Fruit fly (Drosophila melanogaster): ENCODE measurements around the gene CG12071.

Gene CG12071

dm6 chr3R:30912402-30912801, 31.6 kb upstream of the CG12071 start, which contains the start of gene Ptx1 (continued):
- no peak for TF ChIP-seq CG8281 (tag; optimal IDR thresholded peaks at IDR 0.05)
- no peak for TF ChIP-seq trem (tag; optimal IDR thresholded peaks at IDR 0.05)
- no peak for TF ChIP-seq da (GFP tag; optimal IDR thresholded peaks at IDR 0.05)
- TF ChIP-seq odd (GFP tag; optimal IDR thresholded peaks at IDR 0.05), result no peak
- TF ChIP-seq Eip74EF (GFP tag; optimal IDR thresholded peaks at IDR 0.05), result no peak
- no peak for TF ChIP-seq H2.0 (GFP tag; IDR thresholded peaks at IDR 0.05)
- TF ChIP-seq CG2120 (GFP tag; optimal IDR thresholded peaks at IDR 0.05), result no peak
- TF ChIP-seq tna (GFP tag; IDR thresholded peaks at IDR 0.05; ENCODE audit: partially characterized antibody), result peak; percentile 66
- TF ChIP-seq CG8924 (tag; optimal IDR thresholded peaks at IDR 0.05), result no peak
- TF ChIP-seq ewg (GFP tag; optimal IDR thresholded peaks at IDR 0.05), result peak; percentile 89
- no peak for TF ChIP-seq lbe (GFP tag; optimal IDR thresholded peaks at IDR 0.05)
- TF ChIP-seq CG12299 (tag; optimal IDR thresholded peaks at IDR 0.05), result no peak
- TF ChIP-seq CG13296 (GFP tag; optimal IDR thresholded peaks at IDR 0.05), result no peak
- no peak for TF ChIP-seq Sry-δ (GFP tag; optimal IDR thresholded peaks at IDR 0.05)
- TF ChIP-seq YL-1 (GFP tag; optimal IDR thresholded peaks at IDR 0.05), result no peak
- peak; percentile 76 for TF ChIP-seq Adf1 (GFP tag; IDR thresholded peaks at IDR 0.05)
- peak; percentile 31; the same call in 1 of the 3 replicates for TF ChIP-seq ci (GFP tag; IDR thresholded peaks at IDR 0.05)
- TF ChIP-seq Side (GFP tag; optimal IDR thresholded peaks at IDR 0.05), result peak; percentile 20
- peak; percentile 1 for TF ChIP-seq Abd-B (GFP tag; optimal IDR thresholded peaks at IDR 0.05)
- TF ChIP-seq kni (GFP tag; optimal IDR thresholded peaks at IDR 0.05), result peak; percentile 5
- no peak for TF ChIP-seq CG12659 (GFP tag; optimal IDR thresholded peaks at IDR 0.05)
- TF ChIP-seq CG9876 (GFP tag; optimal IDR thresholded peaks at IDR 0.05), result peak; percentile 9
- no peak for TF ChIP-seq ken (GFP tag; IDR thresholded peaks at IDR 0.05)
- no peak for TF ChIP-seq Blimp-1 (GFP tag; optimal IDR thresholded peaks at IDR 0.05)
- no peak for TF ChIP-seq CHES-1-like (GFP tag; optimal IDR thresholded peaks at IDR 0.05)
- TF ChIP-seq BEAF-32 (GFP tag; optimal IDR thresholded peaks at IDR 0.05), result no peak
- no peak for TF ChIP-seq CG7271 (tag; optimal IDR thresholded peaks at IDR 0.05)
- TF ChIP-seq Hmx (GFP tag; optimal IDR thresholded peaks at IDR 0.05), result no peak
- TF ChIP-seq esg (GFP tag; conservative IDR thresholded peaks at IDR 0.05), result no peak
- TF ChIP-seq CG6175 (GFP tag; IDR thresholded peaks at IDR 0.05), result no peak
- no peak for TF ChIP-seq CG2129 (GFP tag; IDR thresholded peaks at IDR 0.05; ENCODE audit: partially characterized antibody)
- TF ChIP-seq sisA (GFP tag; IDR thresholded peaks at IDR 0.05), result no peak
- no peak for TF ChIP-seq CG43689 (GFP tag; IDR thresholded peaks at IDR 0.05)
- no peak for TF ChIP-seq CG13123 (GFP tag; optimal IDR thresholded peaks at IDR 0.05)
- no peak for TF ChIP-seq danr (GFP tag; IDR thresholded peaks at IDR 0.05)
- TF ChIP-seq yki (optimal IDR thresholded peaks at IDR 0.05), result peak; percentile 74
- no peak for TF ChIP-seq NK7.1 (GFP tag; optimal IDR thresholded peaks at IDR 0.05)
- TF ChIP-seq lov (optimal IDR thresholded peaks at IDR 0.05), result no peak
- TF ChIP-seq lov (GFP tag; IDR thresholded peaks at IDR 0.05), result no peak
- TF ChIP-seq CG15011 (GFP tag; optimal IDR thresholded peaks at IDR 0.05), result no peak
- TF ChIP-seq BtbVII (GFP tag; optimal IDR thresholded peaks at IDR 0.05), result no peak
- no peak for TF ChIP-seq NFAT (GFP tag; IDR thresholded peaks at IDR 0.05)
- TF ChIP-seq CG3281 (GFP tag; optimal IDR thresholded peaks at IDR 0.05), result no peak
- no peak for TF ChIP-seq ham (GFP tag; IDR thresholded peaks at IDR 0.05)
- no peak for TF ChIP-seq Dip3 (GFP tag; optimal IDR thresholded peaks at IDR 0.05)
- no peak for TF ChIP-seq Tbp (GFP tag; optimal IDR thresholded peaks at IDR 0.05)
- no peak for TF ChIP-seq fd64A (GFP tag; optimal IDR thresholded peaks at IDR 0.05)
- no peak for TF ChIP-seq CG7987 (GFP tag; optimal IDR thresholded peaks at IDR 0.05)
- peak; percentile 55; the same call in 2 of the 3 replicates for TF ChIP-seq knrl (GFP tag; IDR thresholded peaks at IDR 0.05; ENCODE audit: partially characterized antibody)
- no peak for TF ChIP-seq otp (GFP tag; IDR thresholded peaks at IDR 0.05)
- TF ChIP-seq Gug (GFP tag; IDR thresholded peaks at IDR 0.05), result no peak
- TF ChIP-seq CG12769 (tag; optimal IDR thresholded peaks at IDR 0.05), result no peak
